Worm (Caenorhabditis elegans): ENCODE data around the gene C02F4.4.

DNA sequence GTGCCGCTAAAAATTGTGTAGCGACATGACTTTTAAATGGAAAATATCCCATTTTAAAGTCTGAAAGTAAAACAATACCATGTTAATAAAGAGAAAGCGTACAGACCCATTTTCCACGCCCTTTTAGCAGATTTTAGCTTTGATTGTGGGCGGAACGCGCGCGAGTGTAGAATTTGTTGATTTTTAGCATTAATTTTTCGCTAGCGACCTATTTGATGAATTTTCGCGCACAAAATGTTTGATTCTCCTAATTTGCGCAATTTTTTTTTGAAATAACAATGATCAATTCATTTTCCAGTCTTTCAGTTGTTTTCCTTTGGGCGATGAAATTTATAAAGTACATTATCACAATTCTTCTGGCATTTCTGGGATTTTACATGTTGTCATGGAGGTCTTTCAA, 18.6 kb upstream of the C02F4.4 start, which contains the start of gene T07G12.3:
- TF ChIP-seq ama-1 (optimal IDR thresholded peaks at IDR 0.05): no peak
- TF ChIP-seq scrt-1 (GFP tag; IDR thresholded peaks at IDR 0.05): no peak
- no peak for TF ChIP-seq ceh-13 (GFP tag; optimal IDR thresholded peaks at IDR 0.05)
- TF ChIP-seq pes-1 (GFP tag; IDR thresholded peaks at IDR 0.05): no peak
- no peak for TF ChIP-seq ets-7 (tag; optimal IDR thresholded peaks at IDR 0.05)
- TF ChIP-seq tbx-11 (GFP tag; IDR thresholded peaks at IDR 0.05): no peak
- no peak for TF ChIP-seq flt-1 (GFP tag; IDR thresholded peaks at IDR 0.05)

All from whole organism, early embryonic.